Worm (Caenorhabditis elegans): ENCODE results near the gene gdi-1.

Gene gdi-1

ce11 chrIV:14792602-14793232, at the start of gene gdi-1:
Gene gdi-1 (minus strand): TSS chrIV:14792887.
- TF ChIP-seq snpc-1.3 (tag; optimal IDR thresholded peaks at IDR 0.05; ENCODE audit: insufficient read depth): peak; percentile 4
- TF ChIP-seq ztf-18 (tag; optimal IDR thresholded peaks at IDR 0.05): peak; percentile 13
- no peak for TF ChIP-seq attf-5 (GFP tag; optimal IDR thresholded peaks at IDR 0.05)
- peak; percentile 65; the same call in 1 of the 2 replicates for TF ChIP-seq attf-6 (GFP tag; IDR thresholded peaks at IDR 0.05)
- no peak for TF ChIP-seq snpc-4 (GFP tag; optimal IDR thresholded peaks at IDR 0.05)
- TF ChIP-seq snpc-4 (tag; optimal IDR thresholded peaks at IDR 0.05): peak in 1 of 4 experiments; percentile 72
- TF ChIP-seq snpc-1.1 (tag; optimal IDR thresholded peaks at IDR 0.05; ENCODE audit: insufficient read depth): peak; percentile 9
- TF ChIP-seq efl-1 (GFP tag; optimal IDR thresholded peaks at IDR 0.05): peak; percentile 43
- TF ChIP-seq lsy-27 (tag; optimal IDR thresholded peaks at IDR 0.05; ENCODE audit: borderline replicate concordance, insufficient read depth): no peak
- peak; percentile 36; the same call in 1 of the 2 replicates for TF ChIP-seq madf-6 (GFP tag; IDR thresholded peaks at IDR 0.05)
- TF ChIP-seq hsf-1 (GFP tag; IDR thresholded peaks at IDR 0.05): no peak
- no peak for TF ChIP-seq Y67H2A.10 (GFP tag; conservative IDR thresholded peaks at IDR 0.05)
- no peak for TF ChIP-seq mel-28 (tag; optimal IDR thresholded peaks at IDR 0.05; ENCODE audit: borderline replicate concordance)
- TF ChIP-seq dpl-1 (GFP tag; optimal IDR thresholded peaks at IDR 0.05): peak; percentile 20

DNA sequence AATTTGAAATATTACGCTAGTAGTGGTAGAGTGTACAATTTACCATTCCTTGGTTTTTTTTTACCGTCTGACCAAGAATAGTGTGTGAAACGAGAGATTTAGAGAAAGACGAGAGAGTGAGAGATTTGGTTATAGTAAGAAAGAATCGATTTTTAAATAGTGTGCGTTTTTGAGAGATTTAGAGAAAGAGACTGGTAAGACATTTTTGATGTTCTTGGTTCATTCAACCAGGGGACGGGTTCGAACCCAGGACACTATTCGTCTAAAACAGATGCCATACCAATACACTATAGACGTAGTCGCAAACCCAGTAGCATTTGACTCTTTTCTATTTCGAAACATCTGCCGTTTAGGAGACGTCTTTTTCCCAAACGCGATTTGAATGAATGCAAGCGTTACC, 45.4 kb upstream of the gdi-1 start:
- TF ChIP-seq sea-2 (GFP tag; IDR thresholded peaks at IDR 0.05) (no peak), ets-4 (GFP tag; optimal IDR thresholded peaks at IDR 0.05) (no peak), snpc-1.3 (tag; optimal IDR thresholded peaks at IDR 0.05; ENCODE audit: insufficient read depth) (peak; percentile 44), Y56A3A.18 (GFP tag; IDR thresholded peaks at IDR 0.05) (no peak; the same call in 1 of the 2 replicates), nhr-120 (GFP tag; IDR thresholded peaks at IDR 0.05) (no peak), cebp-2 (GFP tag; IDR thresholded peaks at IDR 0.05) (no peak), ztf-18 (tag; optimal IDR thresholded peaks at IDR 0.05) (peak; percentile 81), attf-5 (GFP tag; optimal IDR thresholded peaks at IDR 0.05) (no peak), rpc-1 (optimal IDR thresholded peaks at IDR 0.05) (peak; percentile 76), rpc-1 (tag; optimal IDR thresholded peaks at IDR 0.05) (peak; percentile 71), F23B12.7 (tag; optimal IDR thresholded peaks at IDR 0.05; ENCODE audit: insufficient read depth) (no peak), hmg-1.2 (GFP tag; IDR thresholded peaks at IDR 0.05) (peak; percentile 94), egrh-3 (GFP tag; IDR thresholded peaks at IDR 0.05) (no peak), rec-8 (tag; optimal IDR thresholded peaks at IDR 0.05) (peak; percentile 44 to 55), ztf-22 (GFP tag; optimal IDR thresholded peaks at IDR 0.05) (no peak), F37B4.10 (GFP tag; IDR thresholded peaks at IDR 0.05) (no peak), ztf-3 (GFP tag; optimal IDR thresholded peaks at IDR 0.05) (no peak), egl-18 (GFP tag; IDR thresholded peaks at IDR 0.05) (no peak), B0336.3 (GFP tag; IDR thresholded peaks at IDR 0.05) (no peak; the same call in 1 of the 2 replicates), hlh-12 (tag; optimal IDR thresholded peaks at IDR 0.05) (peak; percentile 38), athp-1 (tag; optimal IDR thresholded peaks at IDR 0.05) (no peak), die-1 (tag; optimal IDR thresholded peaks at IDR 0.05) (peak; percentile 79), Y79H2A.3 (GFP tag; conservative IDR thresholded peaks at IDR 0.05) (no peak), nhr-27 (tag; optimal IDR thresholded peaks at IDR 0.05) (no peak), K12H6.12 (tag; optimal IDR thresholded peaks at IDR 0.05) (peak; percentile 43), hsf-1 (GFP tag; IDR thresholded peaks at IDR 0.05) (no peak), attf-3 (GFP tag; conservative IDR thresholded peaks at IDR 0.05) (no peak; the same call in 1 of the 2 replicates), mxl-1 (tag; optimal IDR thresholded peaks at IDR 0.05) (no peak), efl-1 (GFP tag; optimal IDR thresholded peaks at IDR 0.05) (peak; percentile 14), ccch-3 (GFP tag; optimal IDR thresholded peaks at IDR 0.05) (peak; percentile 20), ceh-100 (GFP tag; IDR thresholded peaks at IDR 0.05) (0 out of 2 replicates have a peak, but pooled peaks have one; percentile 32), chd-7 (tag; optimal IDR thresholded peaks at IDR 0.05) (no peak), B0019.2 (GFP tag; conservative IDR thresholded peaks at IDR 0.05) (no peak), Y53G8AR.9 (GFP tag; conservative IDR thresholded peaks at IDR 0.05) (no peak; the same call in 1 of the 2 replicates), C17E4.6 (GFP tag; IDR thresholded peaks at IDR 0.05) (peak; percentile 83; the same call in 1 of the 2 replicates), let-607 (tag; optimal IDR thresholded peaks at IDR 0.05) (peak; percentile 67 to 79)

All from whole organism, young adult.